Worm (Caenorhabditis elegans) whole organism, L1 larva: ENCODE measurements around the gene ZK1240.3.
"Not testable (repeated sequence)": the region's sequence is repeated elsewhere in the genome, so short reads cannot be mapped to it uniquely, and the experiment has no call there.

Experiments
- C04F5.9 ChIP-seq: sonication (generic microtip); optimal IDR thresholded peaks from 2 replicates; lab custom pipeline; 2016; ENCODE audit warnings: missing genetic modification characterization, missing compliant biosample characterization
- C16A3.4 ChIP-seq: fragments of 150-350 bp; optimal IDR thresholded peaks from 2 replicates; lab custom pipeline; 2014; ENCODE audit warnings: missing biosample characterization, missing genetic modification characterization
- C34B4.2 ChIP-seq: sonication (generic microtip); optimal IDR thresholded peaks from 2 replicates; lab custom pipeline; 2017; ENCODE audit warnings: mild to moderate bottlenecking, missing genetic modification characterization, missing compliant biosample characterization
- ceh-82 ChIP-seq, 3 experiments: fragments of 150-350 bp in 1 of 3; sonication (generic microtip) in 2 of 3; optimal IDR thresholded peaks; 2 replicates each; lab custom pipeline; 2014 to 2017; ENCODE audit warnings: missing biosample characterization in 3 of 3, missing genetic modification characterization in 3 of 3
- efl-1 ChIP-seq, 4 experiments: fragments of 150-350 bp; optimal IDR thresholded peaks in 3 of 4; peaks in 1 of 4; 1 replicate in 1 of 4; 2 replicates in 3 of 4; lab custom pipeline; 2014; ENCODE audit warnings: missing biosample characterization in 2 of 4, missing genetic modification characterization in 2 of 4, missing genetic modification reagents in 2 of 4
- elt-2 ChIP-seq: sonication (generic microtip); optimal IDR thresholded peaks from 2 replicates; lab custom pipeline; 2016; ENCODE audit warnings: missing genetic modification characterization, mild to moderate bottlenecking, inconsistent platforms, missing compliant biosample characterization, missing genetic modification reagents
- ets-5 ChIP-seq: fragments of 200-800 bp; sonication (Bioruptor generic); IDR thresholded peaks from 2 replicates; pipeline ENCODE4 v1.3.6; 2022; ENCODE audit warnings: missing genetic modification characterization, missing compliant biosample characterization
- fkh-4 ChIP-seq: sonication (generic microtip); optimal IDR thresholded peaks from 2 replicates; lab custom pipeline; 2016; ENCODE audit warnings: missing compliant biosample characterization, missing genetic modification characterization, borderline replicate concordance
- fos-1 ChIP-seq: fragments of 150-350 bp; optimal IDR thresholded peaks from 2 replicates; lab custom pipeline; 2014; ENCODE audit warnings: missing biosample characterization, missing genetic modification characterization
- isw-1 ChIP-seq: fragments of 200-800 bp; sonication (Bioruptor generic); IDR thresholded peaks from 2 replicates; pipeline ENCODE4 v1.3.6; 2022; ENCODE audit warnings: missing genetic modification characterization, missing compliant biosample characterization
- jun-1 ChIP-seq: fragments of 150-350 bp; optimal IDR thresholded peaks from 2 replicates; lab custom pipeline; 2014; ENCODE audit warnings: missing biosample characterization, missing genetic modification reagents, missing genetic modification characterization
- lin-14 ChIP-seq: fragments of 200-800 bp; sonication (Bioruptor generic); optimal IDR thresholded peaks from 2 replicates; lab custom pipeline; 2018; ENCODE audit warnings: mild to moderate bottlenecking, missing genetic modification characterization, moderate library complexity, missing compliant biosample characterization
- lsy-2 ChIP-seq, 2 experiments: fragments of 150-350 bp; optimal IDR thresholded peaks; 2 replicates each; lab custom pipeline; 2014; ENCODE audit warnings: missing biosample characterization in 2 of 2, missing genetic modification characterization in 2 of 2
- mdl-1 ChIP-seq, 2 experiments: fragments of 150-350 bp; optimal IDR thresholded peaks; 2 replicates each; lab custom pipeline; 2014 to 2017; ENCODE audit warnings: missing biosample characterization in 2 of 2, missing genetic modification characterization in 2 of 2, inconsistent platforms in 1 of 2
- nhr-12 ChIP-seq: sonication (generic microtip); optimal IDR thresholded peaks from 2 replicates; lab custom pipeline; 2017; ENCODE audit warnings: missing biosample characterization, missing genetic modification characterization
- nhr-19 ChIP-seq: fragments of 200-800 bp; sonication (Bioruptor generic); conservative IDR thresholded peaks from 2 replicates; pipeline ENCODE4 v1.3.6; 2022; ENCODE audit warnings: missing genetic modification characterization, missing compliant biosample characterization
- nhr-28 ChIP-seq: fragments of 150-350 bp; optimal IDR thresholded peaks from 2 replicates; lab custom pipeline; 2014; ENCODE audit warnings: missing biosample characterization, missing genetic modification characterization
- nhr-47 ChIP-seq: sonication (generic microtip); optimal IDR thresholded peaks from 2 replicates; lab custom pipeline; 2016; ENCODE audit warnings: mild to moderate bottlenecking, missing genetic modification characterization, moderate library complexity, missing compliant biosample characterization
- nhr-71 ChIP-seq: sonication (generic microtip); optimal IDR thresholded peaks from 2 replicates; lab custom pipeline; 2016; ENCODE audit warnings: mild to moderate bottlenecking, missing genetic modification characterization, moderate library complexity, missing compliant biosample characterization
- nhr-76 ChIP-seq: sonication (generic microtip); optimal IDR thresholded peaks from 2 replicates; lab custom pipeline; 2017; ENCODE audit warnings: missing biosample characterization, missing genetic modification characterization
- nhr-85 ChIP-seq: sonication (generic microtip); peaks from one replicate; lab custom pipeline; 2016; ENCODE audit warnings: missing genetic modification characterization, inconsistent platforms, missing compliant biosample characterization
- pax-3 ChIP-seq: fragments of 200-800 bp; sonication (Bioruptor generic); optimal IDR thresholded peaks from 2 replicates; lab custom pipeline; 2018; ENCODE audit warnings: mild to moderate bottlenecking, missing genetic modification characterization, moderate library complexity, missing compliant biosample characterization
- skn-1 ChIP-seq: fragments of 150-350 bp; optimal IDR thresholded peaks from 2 replicates; lab custom pipeline; 2014; ENCODE audit warnings: missing biosample characterization, missing genetic modification characterization
- sptf-1 ChIP-seq: fragments of 150-350 bp; optimal IDR thresholded peaks from 2 replicates; lab custom pipeline; 2014; ENCODE audit warnings: missing biosample characterization, missing genetic modification characterization
- tlp-1 ChIP-seq: fragments of 150-350 bp; optimal IDR thresholded peaks from 2 replicates; lab custom pipeline; 2014; ENCODE audit warnings: missing biosample characterization, missing genetic modification characterization
- unc-130 ChIP-seq: fragments of 150-350 bp; optimal IDR thresholded peaks from 2 replicates; lab custom pipeline; 2017; ENCODE audit warnings: missing biosample characterization, missing genetic modification characterization, inconsistent platforms
- unc-30 ChIP-seq: sonication (generic microtip); optimal IDR thresholded peaks from 2 replicates; lab custom pipeline; 2017; ENCODE audit warnings: missing biosample characterization, missing genetic modification characterization
- xbp-1 ChIP-seq: sonication (generic microtip); optimal IDR thresholded peaks from 2 replicates; lab custom pipeline; 2016; ENCODE audit warnings: missing genetic modification characterization, missing compliant biosample characterization
- zip-4 ChIP-seq: fragments of 200-800 bp; sonication (Bioruptor generic); optimal IDR thresholded peaks from 2 replicates; lab custom pipeline; 2018; ENCODE audit warnings: mild to moderate bottlenecking, missing genetic modification characterization, moderate library complexity, missing compliant biosample characterization
- ztf-11 ChIP-seq, 2 experiments: sonication (generic microtip); optimal IDR thresholded peaks; 2 replicates each; lab custom pipeline; 2016 to 2017; ENCODE audit warnings: missing genetic modification characterization in 2 of 2, missing biosample characterization in 1 of 2, missing compliant biosample characterization in 1 of 2

The ZK1240.3 gene

ce11 chrII:2282599-2282998 is 37.5 kb upstream of the ZK1240.3 start, which contains the start of gene K09F6.9:
Gene K09F6.9 (minus strand): TSS chrII:2282699.
- TF ChIP-seq nhr-19 (GFP tag; lab: Robert Waterston, UW); C04F5.9 (tag; lab: Kevin White, UChicago); unc-30 (tag; lab: Kevin White, UChicago): not testable (repeated sequence)

ce11 chrII:2284703-2285102 is 35.4 kb upstream of the ZK1240.3 start:
- no peak for TF ChIP-seq unc-130 (tag; lab: Kevin White, UChicago)
- no peak for TF ChIP-seq efl-1 (optimal IDR thresholded peaks at IDR 0.05; lab: Kevin White, UChicago)
- peak in 1 of 2 experiments; percentile 57 for TF ChIP-seq efl-1 (GFP tag; optimal IDR thresholded peaks at IDR 0.05 in 1 of 2; lab: Kevin White, UChicago)

- TF ChIP-seq C16A3.4 (tag; lab: Kevin White, UChicago) (no peak), xbp-1 (no peak), fos-1 (tag; lab: Kevin White, UChicago) (no peak), tlp-1 (tag; lab: Kevin White, UChicago) (no peak), lin-14 (GFP tag; lab: Kevin White, UChicago) (peak; percentile 21), ets-5 (0 out of 2 replicates have a peak, but pooled peaks have one; percentile 77), isw-1 (GFP tag; lab: Robert Waterston, UW) (peak; percentile 11; the same call in 1 of the 2 replicates)
Measured at ce11 chrII:2288798-2289197, 31.3 kb upstream of the ZK1240.3 start, which contains the start of the genes K09F6.10 and K09F6.13. Gene K09F6.10 (minus strand): TSS chrII:2288883. Gene K09F6.13 (plus strand): TSS chrII:2289114.

ce11 chrII:2289441-2289840 is 30.7 kb upstream of the ZK1240.3 start:
- no peak for TF ChIP-seq nhr-12 (tag; lab: Kevin White, UChicago)
- peak; percentile 92 for TF ChIP-seq zip-4
- no peak for TF ChIP-seq mdl-1 (tag; optimal IDR thresholded peaks at IDR 0.05; lab: Kevin White, UChicago)
- TF ChIP-seq nhr-71: peak; percentile 65
- TF ChIP-seq lin-14 (GFP tag; lab: Kevin White, UChicago): peak; percentile 77
- TF ChIP-seq lsy-2 (tag; optimal IDR thresholded peaks at IDR 0.05; lab: Kevin White, UChicago): peak in 1 of 2 experiments; percentile 10
- TF ChIP-seq ceh-82 (tag; optimal IDR thresholded peaks at IDR 0.05; lab: Kevin White, UChicago): peak; percentile 35 to 70 (median 61)
- TF ChIP-seq efl-1 (optimal IDR thresholded peaks at IDR 0.05; lab: Kevin White, UChicago): peak; percentile 27 to 54
- TF ChIP-seq efl-1 (GFP tag; optimal IDR thresholded peaks at IDR 0.05 in 1 of 2; lab: Kevin White, UChicago): peak in 1 of 2 experiments; percentile 39
- peak; percentile 14 for TF ChIP-seq skn-1
- peak; percentile 32 for TF ChIP-seq nhr-47 (tag; lab: Kevin White, UChicago)
- TF ChIP-seq pax-3 (tag; lab: Kevin White, UChicago): no peak
- TF ChIP-seq isw-1 (GFP tag; lab: Robert Waterston, UW): peak; percentile 42
- TF ChIP-seq ztf-11 (tag; optimal IDR thresholded peaks at IDR 0.05; lab: Kevin White, UChicago): no peak
- no peak for TF ChIP-seq C34B4.2 (tag; lab: Kevin White, UChicago)
- TF ChIP-seq fkh-4: no peak
- TF ChIP-seq sptf-1 (tag; lab: Kevin White, UChicago): no peak
- TF ChIP-seq nhr-28 (tag; lab: Kevin White, UChicago): no peak
- no peak for TF ChIP-seq fos-1 (tag; lab: Kevin White, UChicago)
- peak; percentile 51 for TF ChIP-seq jun-1 (tag; lab: Kevin White, UChicago)
- no peak for TF ChIP-seq nhr-76

DNA sequence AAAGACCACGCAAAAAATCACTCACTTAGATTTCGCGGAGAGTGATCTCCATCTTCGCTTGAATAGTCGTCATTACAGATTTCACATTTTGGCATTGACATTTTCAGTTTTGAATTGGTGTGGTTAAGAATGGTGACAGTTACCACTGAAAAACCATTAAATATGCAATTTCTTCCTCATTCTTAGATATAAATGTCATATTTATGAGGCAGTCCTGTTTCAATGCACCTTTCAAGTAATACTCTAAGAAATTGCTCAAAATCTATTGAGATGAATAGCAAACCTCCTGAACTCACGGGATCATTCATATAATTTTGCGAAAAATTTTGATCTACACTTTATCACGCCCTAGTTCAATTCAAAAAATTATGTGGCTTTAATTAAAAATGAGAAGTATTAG is 28.1 kb upstream of the ZK1240.3 start, which contains the start of gene K09F6.7:
Gene K09F6.7 (minus strand): TSS at position 101 of the 400 bp plus-strand sequence.
- no peak for TF ChIP-seq ets-5

DNA sequence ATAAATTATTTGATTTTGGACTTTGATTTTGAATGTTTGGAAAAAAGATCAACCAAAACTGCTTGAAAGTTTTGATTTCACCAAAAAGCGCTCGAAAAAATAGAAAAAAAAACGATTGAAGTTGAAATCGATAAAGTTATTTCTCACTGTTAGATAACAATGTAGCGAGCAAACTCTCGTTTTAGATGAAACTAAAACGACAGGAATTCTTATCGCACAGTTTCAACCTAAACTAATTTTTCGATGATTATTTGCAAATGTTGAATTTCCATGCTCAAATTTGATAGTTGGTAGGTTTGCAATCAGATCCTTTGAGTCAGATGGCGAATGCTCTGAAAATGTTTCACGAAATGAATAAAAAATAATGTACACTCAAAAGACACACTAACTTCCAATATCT is 27.6 kb upstream of the ZK1240.3 start:
- TF ChIP-seq lin-14 (GFP tag; lab: Kevin White, UChicago): no peak
- TF ChIP-seq fkh-4: no peak
- no peak for TF ChIP-seq nhr-85 (tag; lab: Kevin White, UChicago)
- TF ChIP-seq elt-2 (tag; lab: Kevin White, UChicago): peak; percentile 5
